Fruit fly (Drosophila melanogaster) Kc167 (cell line): ENCODE measurements around the gene Hnf4.

ENCODE experiments used
- Myc ChIP-seq: fragments of >200 bp; optimal IDR thresholded peaks from 2 replicates; lab custom pipeline; 2017; ENCODE audit warnings: missing external identifiers
- insv ChIP-seq: fragments of >200 bp; optimal IDR thresholded peaks from 3 replicates; lab custom pipeline; 2018; ENCODE audit warnings: missing external identifiers
- psq ChIP-seq: fragments of >200 bp; optimal IDR thresholded peaks from 2 replicates; lab custom pipeline; 2017; ENCODE audit warnings: missing external identifiers
- ttk ChIP-seq: sonication (Bioruptor generic); optimal IDR thresholded peaks from 2 replicates; lab custom pipeline; 2017; ENCODE audit warnings: missing external identifiers

DNA sequence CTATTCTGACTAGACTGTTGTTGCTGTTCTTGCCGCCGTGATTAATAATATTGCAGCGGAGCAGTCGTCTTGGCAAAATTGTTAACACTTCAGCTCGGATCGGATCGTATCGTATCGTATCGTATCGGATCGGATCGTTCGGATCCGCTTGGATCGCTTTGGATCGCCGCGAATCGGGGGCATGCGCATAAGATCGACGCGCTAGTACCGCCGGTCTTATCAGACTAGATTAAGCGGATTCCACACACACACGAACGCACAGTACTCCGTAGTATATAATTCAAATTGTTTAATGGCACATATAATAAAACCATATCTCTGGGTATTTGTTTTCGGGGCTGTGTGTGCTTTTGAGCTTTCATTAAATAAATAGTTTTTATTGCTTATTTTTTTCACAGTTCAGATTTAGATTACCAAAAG, 9.5 kb downstream of the Hnf4 start:
- no peak for TF ChIP-seq psq
- TF ChIP-seq insv (lab: Kevin White, UChicago) = no peak
- no peak for TF ChIP-seq ttk (lab: Kevin White, UChicago)
- no peak for TF ChIP-seq Myc (lab: Kevin White, UChicago)
